Worm (Caenorhabditis elegans) whole organism, L4 larva: ENCODE results near the gene F19B10.6.

Source experiments
- D1046.2 ChIP-seq: fragments of 200-800 bp; sonication (Bioruptor generic); IDR thresholded peaks from 2 replicates; pipeline ENCODE4 v1.3.6; 2022; ENCODE audit warnings: missing genetic modification characterization, missing compliant biosample characterization
- F10B5.3 ChIP-seq: sonication (generic microtip); optimal IDR thresholded peaks from 2 replicates; lab custom pipeline; 2016; ENCODE audit warnings: mild to moderate bottlenecking, missing genetic modification characterization, missing compliant biosample characterization
- F44E2.7 ChIP-seq: fragments of 200-800 bp; sonication (Bioruptor generic); IDR thresholded peaks from 2 replicates; pipeline ENCODE4 v2.1.2; 2022; ENCODE audit warnings: missing genetic modification characterization, missing compliant biosample characterization
- R02D3.7 ChIP-seq: fragments of 150-350 bp; sonication (generic microtip); optimal IDR thresholded peaks from 3 replicates; lab custom pipeline; 2014; ENCODE audit warnings: missing biosample characterization, missing genetic modification characterization
- ZK337.2 ChIP-seq: fragments of 200-800 bp; sonication (Bioruptor generic); IDR thresholded peaks from 2 replicates; pipeline ENCODE4 v1.3.6; 2022; ENCODE audit warnings: missing genetic modification reagents, missing genetic modification characterization, missing compliant biosample characterization
- aha-1 ChIP-seq: fragments of 150-350 bp; peaks from one replicate; lab custom pipeline; 2014; ENCODE audit warnings: missing biosample characterization, missing genetic modification characterization
- aly-2 ChIP-seq: sonication (generic microtip); optimal IDR thresholded peaks from 2 replicates; lab custom pipeline; 2018; ENCODE audit warnings: missing biosample characterization, missing genetic modification characterization
- ceh-62 ChIP-seq: sonication (generic microtip); optimal IDR thresholded peaks from 2 replicates; lab custom pipeline; 2017; ENCODE audit warnings: missing biosample characterization, missing genetic modification characterization
- cey-2 ChIP-seq: sonication (generic microtip); optimal IDR thresholded peaks from 3 replicates; lab custom pipeline; 2017; ENCODE audit warnings: missing genetic modification characterization, mild to moderate bottlenecking, missing compliant biosample characterization, antibody characterized with exemption, borderline replicate concordance; ENCODE audit not compliant: insufficient read depth
- daf-12 ChIP-seq: fragments of 150-350 bp; optimal IDR thresholded peaks from 2 replicates; lab custom pipeline; 2014; ENCODE audit warnings: missing biosample characterization, missing genetic modification reagents, missing genetic modification characterization
- daf-19 ChIP-seq: fragments of 200-800 bp; sonication (Bioruptor generic); conservative IDR thresholded peaks from 2 replicates; pipeline ENCODE4 v1.3.6; 2022; ENCODE audit warnings: missing genetic modification characterization, missing compliant biosample characterization
- duxl-1 ChIP-seq: sonication (generic microtip); optimal IDR thresholded peaks from 2 replicates; lab custom pipeline; 2016; ENCODE audit warnings: mild to moderate bottlenecking, missing genetic modification characterization, moderate library complexity, missing compliant biosample characterization; ENCODE audit not compliant: poor library complexity
- jun-1 ChIP-seq: fragments of 150-350 bp; optimal IDR thresholded peaks from 2 replicates; lab custom pipeline; 2014; ENCODE audit warnings: missing biosample characterization, missing genetic modification reagents, missing genetic modification characterization
- lin-1 ChIP-seq: fragments of 200-800 bp; sonication (Bioruptor generic); IDR thresholded peaks from 2 replicates; pipeline ENCODE4 v1.3.6; 2022; ENCODE audit warnings: missing genetic modification reagents, missing genetic modification characterization, missing compliant biosample characterization
- lin-13 ChIP-seq: fragments of 150-350 bp; optimal IDR thresholded peaks from 2 replicates; lab custom pipeline; 2014; ENCODE audit warnings: missing biosample characterization, missing genetic modification reagents, missing genetic modification characterization
- lin-15B ChIP-seq: fragments of 150-350 bp; sonication (generic microtip); optimal IDR thresholded peaks from 3 replicates; lab custom pipeline; 2014; ENCODE audit warnings: missing biosample characterization, missing genetic modification characterization
- lin-38 ChIP-seq: fragments of 200-800 bp; sonication (Bioruptor generic); IDR thresholded peaks from 2 replicates; pipeline ENCODE4 v1.3.6; 2022; ENCODE audit warnings: missing genetic modification reagents, missing genetic modification characterization, missing compliant biosample characterization
- madf-9 ChIP-seq: fragments of 200-800 bp; sonication (Bioruptor generic); conservative IDR thresholded peaks from 2 replicates; pipeline ENCODE4 v1.3.6; 2022; ENCODE audit warnings: missing genetic modification reagents, missing genetic modification characterization, missing compliant biosample characterization
- mdl-1 ChIP-seq, 2 experiments: fragments of 150-350 bp in 1 of 2; sonication (generic microtip) in 1 of 2; optimal IDR thresholded peaks; 2 replicates each; lab custom pipeline; 2014 to 2017; ENCODE audit warnings: missing biosample characterization in 2 of 2, missing genetic modification characterization in 2 of 2
- mdt-29 ChIP-seq: fragments of 200-800 bp; sonication (Bioruptor generic); IDR thresholded peaks from 2 replicates; pipeline ENCODE4 v1.3.6; 2022; ENCODE audit warnings: missing genetic modification reagents, missing genetic modification characterization, missing compliant biosample characterization
- mes-2 ChIP-seq: sonication (generic microtip); optimal IDR thresholded peaks from 2 replicates; lab custom pipeline; 2016; ENCODE audit warnings: missing genotype, mild to moderate bottlenecking, missing genetic modification characterization, missing compliant biosample characterization; ENCODE audit not compliant: poor library complexity, severe bottlenecking
- mxl-2 ChIP-seq: fragments of 200-800 bp; sonication (Bioruptor generic); conservative IDR thresholded peaks from 2 replicates; pipeline ENCODE4 v1.3.6; 2022; ENCODE audit warnings: missing genetic modification reagents, missing genetic modification characterization, missing compliant biosample characterization
- nhr-76 ChIP-seq: fragments of 150-350 bp; optimal IDR thresholded peaks from 2 replicates; lab custom pipeline; 2014; ENCODE audit warnings: missing biosample characterization, missing genetic modification characterization
- pqm-1 ChIP-seq: sonication (generic microtip); optimal IDR thresholded peaks from 2 replicates; lab custom pipeline; 2017; ENCODE audit warnings: missing biosample characterization, missing genetic modification characterization
- saeg-2 ChIP-seq: fragments of 200-800 bp; sonication (Bioruptor generic); IDR thresholded peaks from 2 replicates; pipeline ENCODE4 v1.3.6; 2022; ENCODE audit warnings: missing genetic modification reagents, missing genetic modification characterization, missing compliant biosample characterization
- sdz-12 ChIP-seq: fragments of 200-800 bp; sonication (Bioruptor generic); optimal IDR thresholded peaks from 2 replicates; lab custom pipeline; 2018; ENCODE audit warnings: mild to moderate bottlenecking, missing genetic modification characterization, missing compliant biosample characterization
- skn-1 ChIP-seq: fragments of 150-350 bp; optimal IDR thresholded peaks from 2 replicates; lab custom pipeline; 2014; ENCODE audit warnings: missing biosample characterization, missing genetic modification characterization
- unc-39 ChIP-seq: sonication (generic microtip); optimal IDR thresholded peaks from 2 replicates; lab custom pipeline; 2017; ENCODE audit warnings: missing biosample characterization, missing genetic modification characterization
- unc-62 ChIP-seq, 3 experiments: fragments of 150-350 bp in 1 of 3; sonication (generic microtip); optimal IDR thresholded peaks in 2 of 3; peaks in 1 of 3; 1 replicate in 1 of 3; 2 replicates in 2 of 3; lab custom pipeline; 2014 to 2017; ENCODE audit warnings: missing biosample characterization in 3 of 3, missing genetic modification characterization in 3 of 3, missing genetic modification reagents in 3 of 3, missing genotype in 1 of 3
- zag-1 ChIP-seq: fragments of 150-350 bp; optimal IDR thresholded peaks from 2 replicates; lab custom pipeline; 2014; ENCODE audit warnings: missing biosample characterization, missing genetic modification characterization
- zfp-2 ChIP-seq: sonication (generic microtip); optimal IDR thresholded peaks from 2 replicates; lab custom pipeline; 2016; ENCODE audit warnings: mild to moderate bottlenecking, missing genetic modification characterization, missing compliant biosample characterization
- zfp-3 ChIP-seq: fragments of 200-800 bp; sonication (Bioruptor generic); conservative IDR thresholded peaks from 2 replicates; pipeline ENCODE4 v1.3.6; 2022; ENCODE audit warnings: missing genetic modification reagents, missing genetic modification characterization, missing compliant biosample characterization
- zip-2 ChIP-seq: fragments of 150-350 bp; optimal IDR thresholded peaks from 2 replicates; lab custom pipeline; 2014; ENCODE audit warnings: missing biosample characterization, missing genetic modification characterization

The F19B10.6 gene

ce11 chrII:3680366-3680765, 16.7 kb upstream of the F19B10.6 start:
- TF ChIP-seq saeg-2 (GFP tag; lab: Robert Waterston, UW) = no peak
- TF ChIP-seq duxl-1 = no peak
- TF ChIP-seq aha-1 (tag; lab: Kevin White, UChicago) = no peak
- TF ChIP-seq mdt-29 (GFP tag; lab: Robert Waterston, UW) = no peak
- TF ChIP-seq zfp-2 (tag; lab: Kevin White, UChicago) = no peak
- no peak for TF ChIP-seq mes-2 (tag; lab: Kevin White, UChicago)
- no peak for TF ChIP-seq cey-2 (tag; lab: Kevin White, UChicago)
- no peak for TF ChIP-seq madf-9
- TF ChIP-seq unc-39 (tag; lab: Kevin White, UChicago) = no peak
- TF ChIP-seq D1046.2 (GFP tag; lab: Robert Waterston, UW) = no peak
- TF ChIP-seq lin-13 (GFP tag; lab: Kevin White, UChicago) = no peak
- TF ChIP-seq jun-1 (tag; lab: Kevin White, UChicago) = no peak
- TF ChIP-seq, all 104 proteins: peak for 0

ce11 chrII:3678978-3679377, 15.3 kb upstream of the F19B10.6 start:
- TF ChIP-seq unc-62 (GFP tag; optimal IDR thresholded peaks at IDR 0.05 in 1 of 2; lab: Kevin White, UChicago) (peak in 1 of 2 experiments; percentile 92), unc-62 (tag; optimal IDR thresholded peaks at IDR 0.05; lab: Kevin White, UChicago) (no peak), aly-2 (tag; lab: Kevin White, UChicago) (no peak)

DNA sequence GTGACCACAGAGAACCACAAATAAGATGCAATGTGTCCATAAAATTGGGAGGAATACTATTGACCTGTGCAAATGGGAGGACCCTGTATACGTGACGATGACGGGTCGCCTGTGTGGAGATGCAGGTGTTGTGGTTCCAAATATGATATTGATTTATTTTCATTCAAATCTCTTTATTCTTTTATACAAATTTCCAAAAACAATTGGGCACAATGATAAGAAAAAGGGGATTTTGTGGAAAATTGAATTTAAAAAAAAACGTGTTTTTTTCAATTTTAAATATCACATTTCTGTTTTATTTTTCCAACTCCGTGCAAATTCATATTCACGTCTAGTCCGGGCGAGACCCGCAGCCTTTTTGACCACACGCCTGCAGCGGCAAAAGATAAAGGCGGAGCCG, 11.5 kb upstream of the F19B10.6 start, which contains the start of gene F19B10.2:
Gene F19B10.2, plus strand, starts transcription at position 301 of the 400 bp plus-strand sequence.
- TF ChIP-seq F44E2.7 (GFP tag; lab: Robert Waterston, UW) (no peak), daf-12 (tag; lab: Kevin White, UChicago) (no peak), F10B5.3 (tag; lab: Kevin White, UChicago) (no peak), pqm-1 (tag; lab: Kevin White, UChicago) (no peak), unc-39 (tag; lab: Kevin White, UChicago) (no peak), mxl-2 (GFP tag; lab: Robert Waterston, UW) (no peak), ceh-62 (tag; lab: Kevin White, UChicago) (no peak), daf-19 (GFP tag; lab: Robert Waterston, UW) (no peak), cey-2 (tag; lab: Kevin White, UChicago) (no peak), madf-9 (no peak), mdl-1 (tag; optimal IDR thresholded peaks at IDR 0.05; lab: Kevin White, UChicago) (no peak), D1046.2 (GFP tag; lab: Robert Waterston, UW) (no peak), aly-2 (tag; lab: Kevin White, UChicago) (no peak), zip-2 (tag; lab: Kevin White, UChicago) (no peak), R02D3.7 (tag; lab: Kevin White, UChicago) (no peak), lin-1 (GFP tag; lab: Robert Waterston, UW) (no peak), ZK337.2 (GFP tag; lab: Robert Waterston, UW) (no peak), lin-38 (GFP tag; lab: Robert Waterston, UW) (no peak)

ce11 chrII:3673493-3673892, 9.8 kb upstream of the F19B10.6 start, which contains the start of gene sea-1:
Gene sea-1 (minus strand): TSS chrII:3673593.
- TF ChIP-seq lin-13 (GFP tag; lab: Kevin White, UChicago) = no peak
- TF ChIP-seq sdz-12 (GFP tag; lab: Kevin White, UChicago) = no peak
- TF ChIP-seq saeg-2 (GFP tag; lab: Robert Waterston, UW) = no peak
- no peak for TF ChIP-seq D1046.2 (GFP tag; lab: Robert Waterston, UW)
- no peak for TF ChIP-seq lin-38 (GFP tag; lab: Robert Waterston, UW)
- TF ChIP-seq zag-1 (tag; lab: Kevin White, UChicago) = no peak
- TF ChIP-seq skn-1 (tag; lab: Kevin White, UChicago) = no peak
- no peak for TF ChIP-seq nhr-76
- TF ChIP-seq zfp-3 (GFP tag; lab: Robert Waterston, UW) = no peak
- TF ChIP-seq lin-15B (tag; lab: Kevin White, UChicago) = no peak
- TF ChIP-seq unc-62 (GFP tag; optimal IDR thresholded peaks at IDR 0.05 in 1 of 2; lab: Kevin White, UChicago) = no peak
- no peak for TF ChIP-seq unc-62 (tag; optimal IDR thresholded peaks at IDR 0.05; lab: Kevin White, UChicago)
- TF ChIP-seq, all 104 proteins: peak for 0
